Fruit fly (Drosophila melanogaster) whole organism, embryonic: Measurements from ENCODE around the gene Idh3b.

Experiments used
- B-H2 ChIP-seq: fragments of 200-800 bp; sonication (Bioruptor generic); optimal IDR thresholded peaks from 2 replicates; lab custom pipeline; 2018; ENCODE audit warnings: missing biosample characterization, mild to moderate bottlenecking, missing genetic modification characterization
- C15 ChIP-seq: fragments of 200-800 bp; sonication (Bioruptor generic); IDR thresholded peaks from 3 replicates; pipeline ENCODE4 v1.3.6; 2022; ENCODE audit warnings: missing biosample characterization, missing genetic modification characterization
- CG10959 ChIP-seq: fragments of 200-800 bp; sonication (Bioruptor generic); IDR thresholded peaks from 2 replicates; pipeline ENCODE4 v1.3.6; 2022; ENCODE audit warnings: missing biosample characterization, missing genetic modification characterization
- CG10979 ChIP-seq: fragments of 200-800 bp; sonication (Bioruptor generic); optimal IDR thresholded peaks from 2 replicates; lab custom pipeline; 2018; ENCODE audit warnings: missing biosample characterization, mild to moderate bottlenecking, missing genetic modification characterization, moderate library complexity
- CG12769 ChIP-seq: fragments of 200-800 bp; sonication (Bioruptor generic); optimal IDR thresholded peaks from 2 replicates; lab custom pipeline; 2019; ENCODE audit warnings: missing biosample characterization, mild to moderate bottlenecking, missing genetic modification characterization, moderate library complexity
- CG13775 ChIP-seq: fragments of 200-800 bp; sonication (Bioruptor generic); optimal IDR thresholded peaks from 3 replicates; lab custom pipeline; 2017; ENCODE audit warnings: missing biosample characterization, mild to moderate bottlenecking, missing genetic modification characterization
- CG15514 ChIP-seq: fragments of 200-800 bp; sonication (Bioruptor generic); optimal IDR thresholded peaks from 3 replicates; lab custom pipeline; 2017; ENCODE audit warnings: missing biosample characterization, missing genetic modification characterization, mild to moderate bottlenecking, moderate library complexity, missing genetic modification reagents
- CG16813 ChIP-seq: fragments of 200-800 bp; sonication (Bioruptor generic); IDR thresholded peaks from 3 replicates; pipeline ENCODE4 v1.3.6; 2022; ENCODE audit warnings: missing biosample characterization, missing genetic modification characterization; ENCODE audit not compliant: partially characterized antibody
- CG16863 ChIP-seq: fragments of 200-800 bp; sonication (Bioruptor generic); optimal IDR thresholded peaks from 3 replicates; lab custom pipeline; 2016; ENCODE audit warnings: missing biosample characterization, missing genetic modification characterization
- CG17328 ChIP-seq: fragments of 200-800 bp; sonication (Bioruptor generic); IDR thresholded peaks from 2 replicates; pipeline ENCODE4 v1.3.6; 2022; ENCODE audit warnings: missing biosample characterization, missing genetic modification characterization
- CG2202 ChIP-seq: fragments of 200-800 bp; sonication (Bioruptor generic); optimal IDR thresholded peaks from 2 replicates; lab custom pipeline; 2018; ENCODE audit warnings: missing biosample characterization, mild to moderate bottlenecking, missing genetic modification characterization
- CG31388 ChIP-seq: fragments of 200-800 bp; sonication (Bioruptor generic); optimal IDR thresholded peaks from 2 replicates; lab custom pipeline; 2016; ENCODE audit warnings: missing biosample characterization, missing genetic modification characterization
- CG31441 ChIP-seq: fragments of 200-800 bp; sonication (Bioruptor generic); IDR thresholded peaks from 2 replicates; pipeline ENCODE4 v1.3.6; 2022; ENCODE audit warnings: missing biosample characterization, missing genetic modification characterization
- CG32532 ChIP-seq: fragments of 200-800 bp; sonication (Bioruptor generic); IDR thresholded peaks from 2 replicates; pipeline ENCODE4 v1.3.6; 2022; ENCODE audit warnings: missing biosample characterization, missing genetic modification characterization
- CG3407 ChIP-seq: fragments of 200-800 bp; sonication (Bioruptor generic); optimal IDR thresholded peaks from 2 replicates; lab custom pipeline; 2018; ENCODE audit warnings: missing biosample characterization, mild to moderate bottlenecking, missing genetic modification characterization
- CG34422 ChIP-seq: fragments of 200-800 bp; sonication (Bioruptor generic); IDR thresholded peaks from 3 replicates; pipeline ENCODE4 v1.3.6; 2022; ENCODE audit warnings: missing biosample characterization, missing genetic modification characterization
- CG6272 ChIP-seq: fragments of 200-800 bp; sonication (Bioruptor generic); IDR thresholded peaks from 2 replicates; pipeline ENCODE4 v1.3.6; 2022; ENCODE audit warnings: missing biosample characterization, missing genetic modification characterization
- CG6791 ChIP-seq: fragments of 200-800 bp; sonication (Bioruptor generic); IDR thresholded peaks from 3 replicates; pipeline ENCODE4 v1.3.6; 2022; ENCODE audit warnings: missing biosample characterization, missing genetic modification characterization; ENCODE audit not compliant: partially characterized antibody
- CG8089 ChIP-seq: fragments of 200-800 bp; sonication (Bioruptor generic); optimal IDR thresholded peaks from 3 replicates; lab custom pipeline; 2016; ENCODE audit warnings: missing biosample characterization, missing genetic modification characterization
- CG8281 ChIP-seq: fragments of 200-800 bp; sonication (Bioruptor generic); optimal IDR thresholded peaks from 2 replicates; lab custom pipeline; 2018; ENCODE audit warnings: missing biosample characterization, mild to moderate bottlenecking, missing genetic modification characterization, moderate library complexity
- CG9876 ChIP-seq: fragments of 200-800 bp; sonication (Bioruptor generic); optimal IDR thresholded peaks from 2 replicates; lab custom pipeline; 2016; ENCODE audit warnings: missing biosample characterization, missing genetic modification characterization
- Dad ChIP-seq: fragments of 200-800 bp; sonication (Bioruptor generic); optimal IDR thresholded peaks from 3 replicates; lab custom pipeline; 2016; ENCODE audit warnings: missing biosample characterization, missing genetic modification characterization
- Dbx ChIP-seq: fragments of 200-800 bp; sonication (Bioruptor generic); IDR thresholded peaks from 3 replicates; pipeline ENCODE4 v1.3.6; 2022; ENCODE audit warnings: missing biosample characterization, missing genetic modification characterization
- Dek ChIP-seq: fragments of 200-800 bp; sonication (Bioruptor generic); optimal IDR thresholded peaks from 3 replicates; lab custom pipeline; 2019; ENCODE audit warnings: missing biosample characterization, mild to moderate bottlenecking, missing genetic modification characterization, moderate library complexity
- Ets97D ChIP-seq: fragments of 200-800 bp; sonication (Bioruptor generic); optimal IDR thresholded peaks from 3 replicates; lab custom pipeline; 2016; ENCODE audit warnings: missing biosample characterization, missing genetic modification characterization
- HHEX ChIP-seq: fragments of 200-800 bp; sonication (Bioruptor generic); optimal IDR thresholded peaks from 3 replicates; lab custom pipeline; 2017; ENCODE audit warnings: missing biosample characterization, mild to moderate bottlenecking, missing genetic modification characterization, missing genetic modification reagents
- HLH3B ChIP-seq: fragments of 200-800 bp; sonication (Bioruptor generic); IDR thresholded peaks from 2 replicates; pipeline ENCODE4 v1.3.6; 2022; ENCODE audit warnings: missing biosample characterization, missing genetic modification characterization
- HLHmδ ChIP-seq: fragments of 200-800 bp; sonication (Bioruptor generic); optimal IDR thresholded peaks from 2 replicates; lab custom pipeline; 2018; ENCODE audit warnings: missing biosample characterization, mild to moderate bottlenecking, missing genetic modification characterization, moderate library complexity
- NfI ChIP-seq: fragments of 200-800 bp; sonication (Bioruptor generic); optimal IDR thresholded peaks from 3 replicates; lab custom pipeline; 2018; ENCODE audit warnings: missing biosample characterization, mild to moderate bottlenecking, missing genetic modification characterization, moderate library complexity
- Spps ChIP-seq: fragments of 200-800 bp; sonication (Bioruptor generic); optimal IDR thresholded peaks from 2 replicates; lab custom pipeline; 2018; ENCODE audit warnings: missing biosample characterization, mild to moderate bottlenecking, missing genetic modification characterization
- bigmax ChIP-seq: fragments of 200-800 bp; sonication (Bioruptor generic); optimal IDR thresholded peaks from 2 replicates; lab custom pipeline; 2018; ENCODE audit warnings: missing biosample characterization, mild to moderate bottlenecking, missing genetic modification characterization
- bowl ChIP-seq: fragments of 200-800 bp; sonication (Bioruptor generic); IDR thresholded peaks from 2 replicates; pipeline ENCODE4 v1.3.6; 2022; ENCODE audit warnings: missing biosample characterization, missing genetic modification characterization
- bsh ChIP-seq, 2 experiments: fragments of 200-800 bp; sonication (Bioruptor generic); optimal IDR thresholded peaks; 2 replicates each; lab custom pipeline; 2017 to 2018; ENCODE audit warnings: mild to moderate bottlenecking in 2 of 2, missing biosample characterization in 2 of 2, missing genetic modification characterization in 2 of 2, moderate library complexity in 1 of 2
- btn ChIP-seq: fragments of 200-800 bp; sonication (Bioruptor generic); optimal IDR thresholded peaks from 2 replicates; lab custom pipeline; 2016; ENCODE audit warnings: missing biosample characterization, missing genetic modification characterization
- chinmo ChIP-seq: fragments of 200-800 bp; sonication (Bioruptor generic); IDR thresholded peaks from 4 replicates; pipeline ENCODE4 v1.3.6; 2022; ENCODE audit warnings: missing biosample characterization, missing genetic modification characterization; ENCODE audit not compliant: partially characterized antibody
- crc ChIP-seq: fragments of 200-800 bp; sonication (Bioruptor generic); optimal IDR thresholded peaks from 2 replicates; lab custom pipeline; 2016; ENCODE audit warnings: missing biosample characterization, missing genetic modification characterization
- en ChIP-seq: fragments of 200-800 bp; sonication (Bioruptor generic); optimal IDR thresholded peaks from 2 replicates; lab custom pipeline; 2016; ENCODE audit warnings: missing biosample characterization, missing genetic modification characterization
- exex ChIP-seq: fragments of 200-800 bp; sonication (Bioruptor generic); optimal IDR thresholded peaks from 4 replicates; lab custom pipeline; 2018; ENCODE audit warnings: missing biosample characterization, mild to moderate bottlenecking, missing genetic modification characterization, moderate library complexity
- fd96Cb ChIP-seq: fragments of 200-800 bp; sonication (Bioruptor generic); optimal IDR thresholded peaks from 2 replicates; lab custom pipeline; 2018; ENCODE audit warnings: missing biosample characterization, mild to moderate bottlenecking, missing genetic modification characterization, moderate library complexity
- fru ChIP-seq: fragments of >200 bp; optimal IDR thresholded peaks from 2 replicates; lab custom pipeline; 2017
- gce ChIP-seq: fragments of 200-800 bp; sonication (Bioruptor generic); IDR thresholded peaks from 3 replicates; pipeline ENCODE4 v1.3.6; 2022; ENCODE audit warnings: missing biosample characterization, missing genetic modification characterization
- gro ChIP-seq: fragments of 200-800 bp; sonication (Bioruptor generic); optimal IDR thresholded peaks from 2 replicates; lab custom pipeline; 2016; ENCODE audit warnings: missing biosample characterization, missing genetic modification characterization
- gsb ChIP-seq: fragments of 200-800 bp; sonication (Bioruptor generic); IDR thresholded peaks from 2 replicates; pipeline ENCODE4 v1.3.6; 2022; ENCODE audit warnings: missing biosample characterization, missing genetic modification characterization
- her ChIP-seq: fragments of 200-800 bp; sonication (Bioruptor generic); optimal IDR thresholded peaks from 2 replicates; lab custom pipeline; 2016; ENCODE audit warnings: missing biosample characterization, missing genetic modification characterization
- jumu ChIP-seq: fragments of 200-800 bp; sonication (Bioruptor generic); optimal IDR thresholded peaks from 3 replicates; lab custom pipeline; 2016; ENCODE audit warnings: missing biosample characterization, missing genetic modification characterization
- klu ChIP-seq: fragments of 200-800 bp; sonication (Bioruptor generic); IDR thresholded peaks from 2 replicates; pipeline ENCODE4 v1.3.6; 2022; ENCODE audit warnings: missing biosample characterization, missing genetic modification characterization
- scrt ChIP-seq: fragments of 200-800 bp; sonication (Bioruptor generic); optimal IDR thresholded peaks from 2 replicates; lab custom pipeline; 2018; ENCODE audit warnings: missing biosample characterization, mild to moderate bottlenecking, missing genetic modification characterization, moderate library complexity
- sens ChIP-seq: fragments of 200-800 bp; sonication (Bioruptor generic); peaks from one replicate; lab custom pipeline; 2016; ENCODE audit warnings: missing biosample characterization, missing genetic modification characterization
- shn ChIP-seq: fragments of 200-800 bp; sonication (Bioruptor generic); optimal IDR thresholded peaks from 3 replicates; lab custom pipeline; 2016; ENCODE audit warnings: missing biosample characterization, missing genetic modification characterization
- sr ChIP-seq: fragments of 200-800 bp; sonication (Bioruptor generic); IDR thresholded peaks from 3 replicates; pipeline ENCODE4 v1.3.6; 2022; ENCODE audit warnings: missing biosample characterization, missing genetic modification characterization
- trh ChIP-seq: fragments of 200-800 bp; sonication (Bioruptor generic); optimal IDR thresholded peaks from 2 replicates; lab custom pipeline; 2016; ENCODE audit warnings: missing biosample characterization, missing genetic modification characterization
- ttk ChIP-seq: fragments of 200-800 bp; sonication (Bioruptor generic); IDR thresholded peaks from 2 replicates; pipeline ENCODE4 v2.1.2; 2022; ENCODE audit warnings: missing biosample characterization, missing genetic modification characterization
- wdn ChIP-seq: fragments of 200-800 bp; sonication (Bioruptor generic); IDR thresholded peaks from 2 replicates; pipeline ENCODE4 v1.3.6; 2022; ENCODE audit warnings: missing biosample characterization, missing genetic modification characterization

The Idh3b gene

DNA sequence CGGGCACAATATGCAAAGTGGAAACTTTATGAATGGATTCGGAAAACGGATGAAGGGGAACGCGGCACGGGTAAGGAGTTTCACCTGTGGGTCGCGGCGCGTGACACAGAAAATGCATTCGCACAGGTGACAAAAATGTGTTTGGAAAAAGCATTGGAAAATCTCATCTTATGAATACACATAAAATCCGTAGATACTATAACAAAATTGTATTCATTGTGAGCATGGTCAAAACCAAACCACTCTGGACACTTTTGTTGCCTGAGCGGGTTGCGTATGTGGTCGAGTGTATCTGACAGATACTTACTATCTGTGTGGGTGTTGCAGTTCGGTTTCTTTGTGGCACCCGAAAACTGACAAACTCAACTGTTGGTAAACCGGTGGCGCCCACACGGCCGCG, 20.3 kb upstream of the Idh3b start (continued):
- peak; percentile 27; the same call in 1 of the 2 replicates for TF ChIP-seq CG32532 (GFP tag; lab: Robert Waterston, UW)
- TF ChIP-seq CG31388 (GFP tag; lab: Kevin White, UChicago): no peak
- TF ChIP-seq Dek: no peak
- TF ChIP-seq CG17328 (GFP tag; lab: Robert Waterston, UW): peak; percentile 78
- peak; percentile 35 for TF ChIP-seq fd96Cb (tag; lab: Kevin White, UChicago)
- no peak for TF ChIP-seq CG16813 (GFP tag; lab: Robert Waterston, UW)
- no peak for TF ChIP-seq trh (GFP tag; lab: Kevin White, UChicago)
- TF ChIP-seq NfI (GFP tag; lab: Kevin White, UChicago): no peak
- no peak for TF ChIP-seq Dad (GFP tag; lab: Kevin White, UChicago)
- TF ChIP-seq bsh (GFP tag; optimal IDR thresholded peaks at IDR 0.05; lab: Kevin White, UChicago): peak; percentile 28 to 69
- peak; percentile 11 for TF ChIP-seq CG2202 (tag; lab: Kevin White, UChicago)
- peak; percentile 76 for TF ChIP-seq CG34422 (GFP tag; lab: Robert Waterston, UW)
- TF ChIP-seq C15 (GFP tag; lab: Robert Waterston, UW): no peak
- TF ChIP-seq gce (GFP tag; lab: Robert Waterston, UW): no peak
- TF ChIP-seq HHEX (GFP tag; lab: Kevin White, UChicago): no peak
- no peak for TF ChIP-seq klu
- no peak for TF ChIP-seq HLHmδ
- peak; percentile 10 for TF ChIP-seq jumu (GFP tag; lab: Kevin White, UChicago)
- no peak for TF ChIP-seq CG12769 (tag; lab: Kevin White, UChicago)
- no peak for TF ChIP-seq Dbx (GFP tag; lab: Robert Waterston, UW)
- no peak for TF ChIP-seq gsb (GFP tag; lab: Robert Waterston, UW)
- TF ChIP-seq CG9876: no peak
- TF ChIP-seq bowl (GFP tag; lab: Robert Waterston, UW): peak; percentile 62; the same call in 1 of the 2 replicates
- no peak for TF ChIP-seq en (GFP tag; lab: Kevin White, UChicago)
- TF ChIP-seq CG16863 (GFP tag; lab: Kevin White, UChicago): no peak
- no peak for TF ChIP-seq her (GFP tag; lab: Kevin White, UChicago)
- no peak for TF ChIP-seq CG10959 (GFP tag; lab: Robert Waterston, UW)
- TF ChIP-seq CG8281: no peak
- no peak for TF ChIP-seq scrt (GFP tag; lab: Kevin White, UChicago)
- TF ChIP-seq B-H2 (GFP tag; lab: Kevin White, UChicago): no peak
- no peak for TF ChIP-seq Spps
- TF ChIP-seq HLH3B: peak; percentile 82
- no peak for TF ChIP-seq gro (GFP tag; lab: Kevin White, UChicago)
- peak; percentile 29 for TF ChIP-seq CG13775 (GFP tag; lab: Kevin White, UChicago)
- peak; percentile 58 for TF ChIP-seq CG10979
- peak; percentile 93 for TF ChIP-seq sens
- no peak for TF ChIP-seq chinmo
- no peak for TF ChIP-seq crc (GFP tag; lab: Kevin White, UChicago)
- TF ChIP-seq wdn (GFP tag; lab: Robert Waterston, UW): no peak
- TF ChIP-seq CG6791: no peak
- no peak for TF ChIP-seq btn (GFP tag; lab: Kevin White, UChicago)
- TF ChIP-seq Ets97D (GFP tag; lab: Kevin White, UChicago): no peak
- no peak for TF ChIP-seq CG31441
- TF ChIP-seq fru (lab: Kevin White, UChicago): no peak
- TF ChIP-seq CG6272: 0 out of 2 replicates have a peak, but pooled peaks have one; percentile 6
- TF ChIP-seq exex (tag; lab: Kevin White, UChicago): no peak
- no peak for TF ChIP-seq CG8089 (GFP tag; lab: Kevin White, UChicago)
- TF ChIP-seq sr: peak; percentile 85; the same call in 2 of the 3 replicates
- no peak for TF ChIP-seq CG15514 (GFP tag; lab: Kevin White, UChicago)
- TF ChIP-seq bigmax (GFP tag; lab: Kevin White, UChicago): no peak
- TF ChIP-seq shn (GFP tag; lab: Kevin White, UChicago): no peak
- peak; percentile 52 for TF ChIP-seq ttk (GFP tag; lab: Robert Waterston, UW)
- no peak for TF ChIP-seq CG3407
